Fruit fly (Drosophila melanogaster) whole organism, embryonic: ENCODE data around the gene CG43088.

Source experiments
- CG10147 ChIP-seq: fragments of 200-800 bp; sonication (Bioruptor generic); optimal IDR thresholded peaks from 2 replicates; lab custom pipeline; 2019; ENCODE audit warnings: missing biosample characterization, mild to moderate bottlenecking, missing genetic modification characterization, moderate library complexity
- CG10267 ChIP-seq: fragments of 200-800 bp; sonication (Bioruptor generic); optimal IDR thresholded peaks from 2 replicates; lab custom pipeline; 2018; ENCODE audit warnings: missing biosample characterization, mild to moderate bottlenecking, missing genetic modification characterization, moderate library complexity
- CG11504 ChIP-seq: fragments of 200-800 bp; sonication (Bioruptor generic); optimal IDR thresholded peaks from 3 replicates; lab custom pipeline; 2019; ENCODE audit warnings: missing biosample characterization, mild to moderate bottlenecking, missing genetic modification characterization, moderate library complexity
- CG11696 ChIP-seq: fragments of 200-800 bp; sonication (Bioruptor generic); IDR thresholded peaks from 2 replicates; pipeline ENCODE4 v1.3.6; 2022; ENCODE audit warnings: missing biosample characterization, missing genetic modification characterization
- CG12219 ChIP-seq: fragments of 200-800 bp; sonication (Bioruptor generic); optimal IDR thresholded peaks from 3 replicates; lab custom pipeline; 2018; ENCODE audit warnings: missing biosample characterization, mild to moderate bottlenecking, missing genetic modification characterization
- CG12299 ChIP-seq: fragments of 200-800 bp; sonication (Bioruptor generic); optimal IDR thresholded peaks from 2 replicates; lab custom pipeline; 2018; ENCODE audit warnings: missing biosample characterization, mild to moderate bottlenecking, missing genetic modification characterization
- CG1233 ChIP-seq: fragments of 200-800 bp; sonication (Bioruptor generic); optimal IDR thresholded peaks from 4 replicates; lab custom pipeline; 2018; ENCODE audit warnings: missing biosample characterization, mild to moderate bottlenecking, missing genetic modification characterization
- CG13775 ChIP-seq: fragments of 200-800 bp; sonication (Bioruptor generic); optimal IDR thresholded peaks from 3 replicates; lab custom pipeline; 2017; ENCODE audit warnings: missing biosample characterization, mild to moderate bottlenecking, missing genetic modification characterization
- CG14710 ChIP-seq: fragments of 200-800 bp; sonication (Bioruptor generic); optimal IDR thresholded peaks from 3 replicates; lab custom pipeline; 2019; ENCODE audit warnings: missing biosample characterization, mild to moderate bottlenecking, missing genetic modification characterization, moderate library complexity
- CG17385 ChIP-seq: fragments of 200-800 bp; sonication (Bioruptor generic); optimal IDR thresholded peaks from 3 replicates; lab custom pipeline; 2018; ENCODE audit warnings: missing biosample characterization, mild to moderate bottlenecking, missing genetic modification characterization
- CG18262 ChIP-seq: fragments of 200-800 bp; optimal IDR thresholded peaks from 3 replicates; lab custom pipeline; 2019; ENCODE audit warnings: missing biosample characterization, mild to moderate bottlenecking, missing genetic modification characterization, moderate library complexity
- CG2129 ChIP-seq: fragments of 200-800 bp; sonication (Bioruptor generic); IDR thresholded peaks from 2 replicates; pipeline ENCODE4 v1.3.6; 2022; ENCODE audit warnings: missing biosample characterization, missing genetic modification characterization; ENCODE audit not compliant: partially characterized antibody
- CG2712 ChIP-seq: fragments of 200-800 bp; optimal IDR thresholded peaks from 3 replicates; lab custom pipeline; 2019; ENCODE audit warnings: missing biosample characterization, mild to moderate bottlenecking, missing genetic modification characterization, moderate library complexity
- CG32772 ChIP-seq: fragments of 200-800 bp; sonication (Bioruptor generic); IDR thresholded peaks from 2 replicates; pipeline ENCODE4 v1.3.6; 2022; ENCODE audit warnings: missing biosample characterization, missing genetic modification characterization
- CG3281 ChIP-seq: fragments of 200-800 bp; sonication (Bioruptor generic); optimal IDR thresholded peaks from 3 replicates; lab custom pipeline; 2017; ENCODE audit warnings: missing biosample characterization, mild to moderate bottlenecking, missing genetic modification characterization
- CG3726 ChIP-seq: fragments of 200-800 bp; sonication (Bioruptor generic); IDR thresholded peaks from 3 replicates; pipeline ENCODE4, ENCODE4 v1.3.6; 2022; ENCODE audit warnings: missing biosample characterization, missing genetic modification characterization
- CG4424 ChIP-seq: fragments of 200-800 bp; sonication (Bioruptor generic); optimal IDR thresholded peaks from 3 replicates; lab custom pipeline; 2016; ENCODE audit warnings: missing biosample characterization, missing genetic modification characterization
- CG7556 ChIP-seq: fragments of 200-800 bp; sonication (Bioruptor generic); optimal IDR thresholded peaks from 2 replicates; lab custom pipeline; 2017; ENCODE audit warnings: missing biosample characterization, mild to moderate bottlenecking, missing genetic modification characterization
- CG7839 ChIP-seq: fragments of 200-800 bp; sonication (Bioruptor generic); optimal IDR thresholded peaks from 3 replicates; lab custom pipeline; 2018; ENCODE audit warnings: missing biosample characterization, mild to moderate bottlenecking, missing genetic modification characterization, moderate library complexity
- CG8359 ChIP-seq: fragments of 200-800 bp; sonication (Bioruptor generic); optimal IDR thresholded peaks from 2 replicates; lab custom pipeline; 2017; ENCODE audit warnings: missing biosample characterization, mild to moderate bottlenecking, missing genetic modification characterization, borderline replicate concordance
- CG8388 ChIP-seq: fragments of 200-800 bp; sonication (Bioruptor generic); optimal IDR thresholded peaks from 2 replicates; lab custom pipeline; 2019; ENCODE audit warnings: missing biosample characterization, mild to moderate bottlenecking, missing genetic modification characterization, moderate library complexity
- D ChIP-seq, 2 experiments: fragments of 200-800 bp in 1 of 2; fragments of >200 bp in 1 of 2; sonication (Bioruptor generic) in 1 of 2; optimal IDR thresholded peaks; 2 replicates in 1 of 2; 3 replicates in 1 of 2; lab custom pipeline; 2017; ENCODE audit warnings: mild to moderate bottlenecking in 1 of 2, missing biosample characterization in 1 of 2, missing genetic modification characterization in 1 of 2, missing genetic modification reagents in 1 of 2
- Dp ChIP-seq: fragments of 200-800 bp; sonication (Bioruptor generic); optimal IDR thresholded peaks from 2 replicates; lab custom pipeline; 2018; ENCODE audit warnings: missing biosample characterization, mild to moderate bottlenecking, missing genetic modification characterization, moderate library complexity
- Fer3 ChIP-seq: fragments of 200-800 bp; sonication (Bioruptor generic); optimal IDR thresholded peaks from 2 replicates; lab custom pipeline; 2018; ENCODE audit warnings: missing biosample characterization, mild to moderate bottlenecking, missing genetic modification characterization, moderate library complexity
- HHEX ChIP-seq: fragments of 200-800 bp; sonication (Bioruptor generic); optimal IDR thresholded peaks from 3 replicates; lab custom pipeline; 2017; ENCODE audit warnings: missing biosample characterization, mild to moderate bottlenecking, missing genetic modification characterization, missing genetic modification reagents
- Hmr ChIP-seq: fragments of 200-800 bp; sonication (Bioruptor generic); optimal IDR thresholded peaks from 3 replicates; lab custom pipeline; 2017; ENCODE audit warnings: mild to moderate bottlenecking, missing biosample characterization, missing genetic modification reagents, missing genetic modification characterization
- Hr3 ChIP-seq: fragments of 200-800 bp; sonication (Bioruptor generic); optimal IDR thresholded peaks from 3 replicates; lab custom pipeline; 2016; ENCODE audit warnings: missing biosample characterization, missing genetic modification characterization
- Hr51 ChIP-seq, 2 experiments: fragments of 200-800 bp; sonication (Bioruptor generic); optimal IDR thresholded peaks; 2 replicates in 1 of 2; 3 replicates in 1 of 2; lab custom pipeline; 2016 to 2018; ENCODE audit warnings: missing biosample characterization in 2 of 2, missing genetic modification characterization in 2 of 2, mild to moderate bottlenecking in 1 of 2, moderate library complexity in 1 of 2
- Meics ChIP-seq: fragments of 200-800 bp; sonication (Bioruptor generic); optimal IDR thresholded peaks from 2 replicates; lab custom pipeline; 2017; ENCODE audit warnings: missing biosample characterization, mild to moderate bottlenecking, missing genetic modification characterization
- Mes4 ChIP-seq: fragments of 200-800 bp; sonication (Bioruptor generic); optimal IDR thresholded peaks from 2 replicates; lab custom pipeline; 2016; ENCODE audit warnings: missing biosample characterization, missing genetic modification characterization
- Oli ChIP-seq: fragments of 200-800 bp; sonication (Bioruptor generic); optimal IDR thresholded peaks from 2 replicates; lab custom pipeline; 2018; ENCODE audit warnings: missing biosample characterization, mild to moderate bottlenecking, missing genetic modification characterization, moderate library complexity
- Rfx ChIP-seq: fragments of 200-800 bp; sonication (Bioruptor generic); IDR thresholded peaks from 2 replicates; pipeline ENCODE4 v1.3.6; 2022; ENCODE audit warnings: missing biosample characterization, missing genetic modification characterization
- Xrp1 ChIP-seq: fragments of 200-800 bp; sonication (Bioruptor generic); IDR thresholded peaks from 2 replicates; pipeline ENCODE4 v1.3.6; 2022; ENCODE audit warnings: missing biosample characterization, missing genetic modification characterization
- az2 ChIP-seq: fragments of 200-800 bp; sonication (Bioruptor generic); optimal IDR thresholded peaks from 3 replicates; lab custom pipeline; 2016; ENCODE audit warnings: missing biosample characterization, missing genetic modification characterization
- bcd ChIP-seq: fragments of 200-800 bp; sonication (Bioruptor generic); optimal IDR thresholded peaks from 2 replicates; lab custom pipeline; 2017; ENCODE audit warnings: missing biosample characterization, mild to moderate bottlenecking, missing genetic modification characterization
- bsh ChIP-seq, 2 experiments: fragments of 200-800 bp; sonication (Bioruptor generic); optimal IDR thresholded peaks; 2 replicates each; lab custom pipeline; 2017 to 2018; ENCODE audit warnings: mild to moderate bottlenecking in 2 of 2, missing biosample characterization in 2 of 2, missing genetic modification characterization in 2 of 2, moderate library complexity in 1 of 2
- dpn ChIP-seq, 2 experiments: fragments of 200-800 bp; sonication (Bioruptor generic); optimal IDR thresholded peaks; 3 replicates each; lab custom pipeline; 2016; ENCODE audit warnings: missing biosample characterization in 2 of 2, missing genetic modification characterization in 2 of 2
- ind ChIP-seq: fragments of 200-800 bp; sonication (Bioruptor generic); optimal IDR thresholded peaks from 3 replicates; lab custom pipeline; 2016; ENCODE audit warnings: missing biosample characterization, missing genetic modification characterization
- nmo ChIP-seq: fragments of 200-800 bp; sonication (Bioruptor generic); optimal IDR thresholded peaks from 2 replicates; lab custom pipeline; 2018; ENCODE audit warnings: missing biosample characterization, mild to moderate bottlenecking, missing genetic modification characterization, moderate library complexity
- phol ChIP-seq: fragments of 200-800 bp; sonication (Bioruptor generic); optimal IDR thresholded peaks from 3 replicates; lab custom pipeline; 2018; ENCODE audit warnings: missing biosample characterization, mild to moderate bottlenecking, missing genetic modification characterization, moderate library complexity
- prd ChIP-seq, 3 experiments: fragments of >200 bp in 2 of 3; fragments of 200-800 bp in 1 of 3; sonication (Bioruptor generic) in 1 of 3; optimal IDR thresholded peaks in 2 of 3; IDR thresholded peaks in 1 of 3; 2 replicates in 2 of 3; 3 replicates in 1 of 3; pipeline versions ENCODE4 v1.3.6 to Lab custom; 2017 to 2022; ENCODE audit warnings: missing biosample characterization in 1 of 3, missing genetic modification characterization in 1 of 3
- scrt ChIP-seq: fragments of 200-800 bp; sonication (Bioruptor generic); optimal IDR thresholded peaks from 2 replicates; lab custom pipeline; 2018; ENCODE audit warnings: missing biosample characterization, mild to moderate bottlenecking, missing genetic modification characterization, moderate library complexity
- slou ChIP-seq: fragments of 200-800 bp; sonication (Bioruptor generic); optimal IDR thresholded peaks from 3 replicates; lab custom pipeline; 2016; ENCODE audit warnings: missing biosample characterization, missing genetic modification characterization
- so ChIP-seq: fragments of 200-800 bp; sonication (Bioruptor generic); IDR thresholded peaks from 3 replicates; pipeline ENCODE4 v1.3.6; 2022; ENCODE audit warnings: missing biosample characterization, missing genetic modification characterization
- tin ChIP-seq: fragments of 200-800 bp; sonication (Bioruptor generic); optimal IDR thresholded peaks from 3 replicates; lab custom pipeline; 2016; ENCODE audit warnings: missing biosample characterization, missing genetic modification characterization
- tio ChIP-seq: fragments of 200-800 bp; sonication (Bioruptor generic); optimal IDR thresholded peaks from 2 replicates; lab custom pipeline; 2017; ENCODE audit warnings: missing biosample characterization, missing genetic modification characterization, inconsistent platforms
- tna ChIP-seq: fragments of 200-800 bp; sonication (Bioruptor generic); IDR thresholded peaks from 2 replicates; pipeline ENCODE4 v1.3.6; 2022; ENCODE audit warnings: missing biosample characterization, missing genetic modification characterization; ENCODE audit not compliant: partially characterized antibody
- trh ChIP-seq: fragments of 200-800 bp; sonication (Bioruptor generic); optimal IDR thresholded peaks from 2 replicates; lab custom pipeline; 2016; ENCODE audit warnings: missing biosample characterization, missing genetic modification characterization

Gene CG43088

DNA sequence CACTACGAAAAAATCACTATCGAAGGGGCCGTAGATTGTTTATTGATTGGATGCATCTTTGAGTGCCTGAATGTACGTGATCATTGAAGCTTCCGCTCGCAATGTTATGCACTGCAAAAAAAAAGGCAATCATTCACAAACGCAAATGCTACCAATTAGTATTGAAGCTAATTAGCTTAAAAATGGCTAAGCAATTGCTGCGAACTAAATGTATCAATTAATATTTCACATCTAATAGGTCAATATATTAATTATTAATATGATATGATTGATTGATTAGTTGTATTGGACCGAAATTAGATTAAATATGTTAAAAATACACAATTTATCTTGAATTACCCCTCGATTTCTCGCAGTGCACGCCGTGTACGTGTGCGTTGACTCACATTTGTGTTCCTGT, 32.9 kb upstream of the CG43088 start (continued):
- peak; percentile 20 for TF ChIP-seq az2
- no peak for TF ChIP-seq D (optimal IDR thresholded peaks at IDR 0.05; lab: Kevin White, UChicago)
- TF ChIP-seq D (GFP tag; optimal IDR thresholded peaks at IDR 0.05; lab: Kevin White, UChicago): peak; percentile 34
- peak; percentile 6 for TF ChIP-seq CG10147
- peak; percentile 1 for TF ChIP-seq Hr3 (GFP tag; lab: Kevin White, UChicago)
- peak; percentile 14 for TF ChIP-seq Hmr
- no peak for TF ChIP-seq CG8359 (GFP tag; lab: Kevin White, UChicago)
- no peak for TF ChIP-seq CG11696 (GFP tag; lab: Robert Waterston, UW)
- peak; percentile 7 for TF ChIP-seq CG3281 (GFP tag; lab: Kevin White, UChicago)
- TF ChIP-seq so (GFP tag; lab: Robert Waterston, UW): no peak
- TF ChIP-seq slou: no peak
- TF ChIP-seq nmo (GFP tag; lab: Kevin White, UChicago): peak; percentile 66
- TF ChIP-seq Dp (GFP tag; lab: Kevin White, UChicago): no peak
- TF ChIP-seq bsh (GFP tag; optimal IDR thresholded peaks at IDR 0.05; lab: Kevin White, UChicago): peak in 1 of 2 experiments; percentile 44
- no peak for TF ChIP-seq CG32772
- peak; percentile 24 for TF ChIP-seq CG14710 (tag; lab: Kevin White, UChicago)
- TF ChIP-seq ind (GFP tag; lab: Kevin White, UChicago): peak; percentile 28
- peak; percentile 11 for TF ChIP-seq CG17385
- no peak for TF ChIP-seq CG2129
- peak; percentile 20 for TF ChIP-seq HHEX (GFP tag; lab: Kevin White, UChicago)
- no peak for TF ChIP-seq Fer3 (tag; lab: Kevin White, UChicago)
- TF ChIP-seq phol (tag; lab: Kevin White, UChicago): peak; percentile 63
- no peak for TF ChIP-seq Mes4 (GFP tag; lab: Kevin White, UChicago)
- TF ChIP-seq Hr51 (GFP tag; optimal IDR thresholded peaks at IDR 0.05; lab: Kevin White, UChicago): peak in 1 of 2 experiments; percentile 39
- peak; percentile 15; the same call in 1 of the 2 replicates for TF ChIP-seq Xrp1
- no peak for TF ChIP-seq Rfx (GFP tag; lab: Robert Waterston, UW)
- TF ChIP-seq Meics (GFP tag; lab: Kevin White, UChicago): peak; percentile 50
- peak; percentile 54 for TF ChIP-seq CG2712
- peak; percentile 3 for TF ChIP-seq CG12219 (GFP tag; lab: Kevin White, UChicago)
- TF ChIP-seq scrt (GFP tag; lab: Kevin White, UChicago): no peak
- TF ChIP-seq dpn (GFP tag; optimal IDR thresholded peaks at IDR 0.05; lab: Kevin White, UChicago): peak in 1 of 2 experiments; percentile 20
- TF ChIP-seq CG13775: peak; percentile 13
- no peak for TF ChIP-seq CG12299 (tag; lab: Kevin White, UChicago)
- TF ChIP-seq CG3726 (GFP tag; lab: Robert Waterston, UW): no peak
- TF ChIP-seq CG11504 (tag; lab: Kevin White, UChicago): peak; percentile 63
- TF ChIP-seq tin (GFP tag; lab: Kevin White, UChicago): peak; percentile 6
- TF ChIP-seq CG10267 (tag; lab: Kevin White, UChicago): peak; percentile 11
- TF ChIP-seq bcd: peak; percentile 28
- peak; percentile 12 for TF ChIP-seq tio
- peak; percentile 34 for TF ChIP-seq CG1233 (GFP tag; lab: Kevin White, UChicago)
- no peak for TF ChIP-seq tna (GFP tag; lab: Robert Waterston, UW)
- TF ChIP-seq Oli (tag; lab: Kevin White, UChicago): peak; percentile 46
- no peak for TF ChIP-seq prd (optimal IDR thresholded peaks at IDR 0.05; lab: Kevin White, UChicago)
- 0 out of 3 replicates have a peak, but pooled peaks have one; percentile 25 for TF ChIP-seq prd (GFP tag; IDR thresholded peaks at IDR 0.05; lab: Robert Waterston, UW)
- no peak for TF ChIP-seq trh (GFP tag; lab: Kevin White, UChicago)
- peak; percentile 63 for TF ChIP-seq CG7839 (tag; lab: Kevin White, UChicago)
- TF ChIP-seq CG8388: peak; percentile 25
- peak; percentile 50 for TF ChIP-seq CG18262
- TF ChIP-seq CG7556 (GFP tag; lab: Kevin White, UChicago): peak; percentile 50
- TF ChIP-seq CG4424 (GFP tag; lab: Kevin White, UChicago): peak; percentile 34
